Fruit fly (Drosophila melanogaster) whole organism, embryonic: ENCODE data around the gene CG17752.
A peak's percentile ranks its signal among the peaks of the same experiment; 100 is the strongest.

ENCODE experiments used
- Antp ChIP-seq: fragments of 200-800 bp; sonication (Bioruptor generic); optimal IDR thresholded peaks from 3 replicates; lab custom pipeline; 2016; ENCODE audit warnings: missing biosample characterization, missing genetic modification characterization
- Bdp1 ChIP-seq: fragments of 200-800 bp; sonication (Bioruptor generic); optimal IDR thresholded peaks from 3 replicates; lab custom pipeline; 2016; ENCODE audit warnings: missing biosample characterization, missing genetic modification characterization
- Bgb ChIP-seq: fragments of 200-800 bp; sonication (Bioruptor generic); IDR thresholded peaks from 2 replicates; pipeline ENCODE4 v1.3.6; 2022; ENCODE audit warnings: missing biosample characterization, missing genetic modification characterization; ENCODE audit not compliant: partially characterized antibody
- C15 ChIP-seq: fragments of 200-800 bp; sonication (Bioruptor generic); IDR thresholded peaks from 3 replicates; pipeline ENCODE4 v1.3.6; 2022; ENCODE audit warnings: missing biosample characterization, missing genetic modification characterization
- CG10321 ChIP-seq: fragments of 200-800 bp; sonication (Bioruptor generic); IDR thresholded peaks from 2 replicates; pipeline ENCODE4 v1.3.6; 2022; ENCODE audit warnings: missing biosample characterization, missing genetic modification characterization
- CG10654 ChIP-seq: fragments of 200-800 bp; sonication (Bioruptor generic); optimal IDR thresholded peaks from 2 replicates; lab custom pipeline; 2016; ENCODE audit warnings: missing biosample characterization, missing genetic modification characterization
- CG11695 ChIP-seq: fragments of 200-800 bp; sonication (Bioruptor generic); IDR thresholded peaks from 3 replicates; pipeline ENCODE4 v1.3.6; 2022; ENCODE audit warnings: missing biosample characterization, missing genetic modification characterization
- CG11696 ChIP-seq: fragments of 200-800 bp; sonication (Bioruptor generic); IDR thresholded peaks from 2 replicates; pipeline ENCODE4 v1.3.6; 2022; ENCODE audit warnings: missing biosample characterization, missing genetic modification characterization
- CG12155 ChIP-seq: fragments of 200-800 bp; sonication (Bioruptor generic); optimal IDR thresholded peaks from 3 replicates; lab custom pipeline; 2016; ENCODE audit warnings: missing biosample characterization, missing genetic modification characterization
- CG12942 ChIP-seq: fragments of 200-800 bp; sonication (Bioruptor generic); optimal IDR thresholded peaks from 3 replicates; lab custom pipeline; 2016; ENCODE audit warnings: missing biosample characterization, missing genetic modification characterization
- CG13775 ChIP-seq: fragments of 200-800 bp; sonication (Bioruptor generic); optimal IDR thresholded peaks from 3 replicates; lab custom pipeline; 2017; ENCODE audit warnings: missing biosample characterization, mild to moderate bottlenecking, missing genetic modification characterization
- CG14965 ChIP-seq: fragments of 200-800 bp; sonication (Bioruptor generic); optimal IDR thresholded peaks from 2 replicates; lab custom pipeline; 2016; ENCODE audit warnings: missing biosample characterization, missing genetic modification characterization, borderline replicate concordance
- CG1529 ChIP-seq: fragments of 200-800 bp; sonication (Bioruptor generic); optimal IDR thresholded peaks from 3 replicates; lab custom pipeline; 2018; ENCODE audit warnings: missing biosample characterization, missing genetic modification characterization
- CG15514 ChIP-seq: fragments of 200-800 bp; sonication (Bioruptor generic); optimal IDR thresholded peaks from 3 replicates; lab custom pipeline; 2017; ENCODE audit warnings: missing biosample characterization, missing genetic modification characterization, mild to moderate bottlenecking, moderate library complexity, missing genetic modification reagents
- CG1792 ChIP-seq: fragments of 200-800 bp; sonication (Bioruptor generic); optimal IDR thresholded peaks from 2 replicates; lab custom pipeline; 2016; ENCODE audit warnings: missing biosample characterization, missing genetic modification characterization
- CG18262 ChIP-seq: fragments of 200-800 bp; optimal IDR thresholded peaks from 3 replicates; lab custom pipeline; 2019; ENCODE audit warnings: missing biosample characterization, mild to moderate bottlenecking, missing genetic modification characterization, moderate library complexity
- CG18619 ChIP-seq: fragments of 200-800 bp; sonication (Bioruptor generic); optimal IDR thresholded peaks from 3 replicates; lab custom pipeline; 2017; ENCODE audit warnings: missing biosample characterization, mild to moderate bottlenecking, missing genetic modification characterization
- CG2199 ChIP-seq: fragments of 200-800 bp; sonication (Bioruptor generic); IDR thresholded peaks from 3 replicates; pipeline ENCODE4 v1.3.6; 2022; ENCODE audit warnings: missing biosample characterization, missing genetic modification characterization
- CG33557 ChIP-seq: fragments of 200-800 bp; sonication (Bioruptor generic); optimal IDR thresholded peaks from 2 replicates; lab custom pipeline; 2019; ENCODE audit warnings: missing biosample characterization, mild to moderate bottlenecking, missing genetic modification characterization, moderate library complexity
- CG42726 ChIP-seq: fragments of 200-800 bp; sonication (Bioruptor generic); IDR thresholded peaks from 2 replicates; pipeline ENCODE4 v1.3.6; 2022; ENCODE audit warnings: missing biosample characterization, missing genetic modification characterization; ENCODE audit not compliant: partially characterized antibody
- CG7271 ChIP-seq: fragments of 200-800 bp; sonication (Bioruptor generic); optimal IDR thresholded peaks from 2 replicates; lab custom pipeline; 2018; ENCODE audit warnings: missing biosample characterization, mild to moderate bottlenecking, missing genetic modification characterization, moderate library complexity
- CG7372 ChIP-seq: fragments of 200-800 bp; sonication (Bioruptor generic); IDR thresholded peaks from 2 replicates; pipeline ENCODE4 v1.3.6; 2022; ENCODE audit warnings: missing biosample characterization, missing genetic modification characterization
- CG8281 ChIP-seq: fragments of 200-800 bp; sonication (Bioruptor generic); optimal IDR thresholded peaks from 2 replicates; lab custom pipeline; 2018; ENCODE audit warnings: missing biosample characterization, mild to moderate bottlenecking, missing genetic modification characterization, moderate library complexity
- CG8765 ChIP-seq: fragments of 200-800 bp; sonication (Bioruptor generic); IDR thresholded peaks from 2 replicates; pipeline ENCODE4 v1.3.6; 2022; ENCODE audit warnings: missing biosample characterization, missing genetic modification characterization
- CG9932 ChIP-seq: fragments of 200-800 bp; sonication (Bioruptor generic); IDR thresholded peaks from 2 replicates; pipeline ENCODE4 v1.3.6; 2022; ENCODE audit warnings: missing biosample characterization, missing genetic modification characterization
- D19B ChIP-seq: fragments of 200-800 bp; sonication (Bioruptor generic); optimal IDR thresholded peaks from 2 replicates; lab custom pipeline; 2017; ENCODE audit warnings: missing biosample characterization, mild to moderate bottlenecking, missing genetic modification characterization
- Hr39 ChIP-seq: fragments of >200 bp; optimal IDR thresholded peaks from 2 replicates; lab custom pipeline; 2017
- Hr51 ChIP-seq, 2 experiments: fragments of 200-800 bp; sonication (Bioruptor generic); optimal IDR thresholded peaks; 2 replicates in 1 of 2; 3 replicates in 1 of 2; lab custom pipeline; 2016 to 2018; ENCODE audit warnings: missing biosample characterization in 2 of 2, missing genetic modification characterization in 2 of 2, mild to moderate bottlenecking in 1 of 2, moderate library complexity in 1 of 2
- Hsf ChIP-seq: fragments of 200-800 bp; sonication (Bioruptor generic); optimal IDR thresholded peaks from 3 replicates; lab custom pipeline; 2016; ENCODE audit warnings: missing biosample characterization, missing genetic modification characterization
- Med ChIP-seq: fragments of 200-800 bp; sonication (Bioruptor generic); peaks from one replicate; lab custom pipeline; 2016; ENCODE audit warnings: missing biosample characterization, missing genetic modification characterization, mild to moderate bottlenecking, inconsistent platforms, moderate library complexity
- NC2β ChIP-seq: fragments of 200-800 bp; sonication (Bioruptor generic); optimal IDR thresholded peaks from 2 replicates; lab custom pipeline; 2016; ENCODE audit warnings: missing biosample characterization, missing genetic modification characterization
- NFAT ChIP-seq: fragments of 200-800 bp; sonication (Bioruptor generic); IDR thresholded peaks from 2 replicates; pipeline ENCODE4 v1.3.6; 2022; ENCODE audit warnings: missing biosample characterization, missing genetic modification characterization
- Nf-YA ChIP-seq: fragments of 200-800 bp; sonication (Bioruptor generic); IDR thresholded peaks from 2 replicates; pipeline ENCODE4 v1.3.6; 2022; ENCODE audit warnings: missing biosample characterization, missing genetic modification characterization
- Taf1 ChIP-seq: fragments of 200-800 bp; sonication (Bioruptor generic); IDR thresholded peaks from 2 replicates; pipeline ENCODE4 v1.3.6; 2022; ENCODE audit warnings: missing biosample characterization, missing genetic modification characterization
- Xbp1 ChIP-seq: fragments of 200-800 bp; sonication (Bioruptor generic); optimal IDR thresholded peaks from 3 replicates; lab custom pipeline; 2016; ENCODE audit warnings: missing biosample characterization, mild to moderate bottlenecking, missing genetic modification characterization
- ap ChIP-seq: fragments of 200-800 bp; sonication (Bioruptor generic); IDR thresholded peaks from 2 replicates; pipeline ENCODE4 v1.3.6; 2022; ENCODE audit warnings: missing biosample characterization, missing genetic modification characterization
- chn ChIP-seq: fragments of 200-800 bp; sonication (Bioruptor generic); optimal IDR thresholded peaks from 2 replicates; lab custom pipeline; 2016; ENCODE audit warnings: missing biosample characterization, missing genetic modification characterization
- crol ChIP-seq: fragments of 200-800 bp; sonication (Bioruptor generic); IDR thresholded peaks from 2 replicates; pipeline ENCODE4 v1.3.6; 2022; ENCODE audit warnings: missing biosample characterization, missing genetic modification characterization
- fd64A ChIP-seq: fragments of 200-800 bp; sonication (Bioruptor generic); optimal IDR thresholded peaks from 3 replicates; lab custom pipeline; 2018; ENCODE audit warnings: missing biosample characterization, mild to moderate bottlenecking, missing genetic modification characterization
- fru ChIP-seq: fragments of >200 bp; optimal IDR thresholded peaks from 2 replicates; lab custom pipeline; 2017
- ftz-f1 ChIP-seq: fragments of 200-800 bp; sonication (Bioruptor generic); optimal IDR thresholded peaks from 2 replicates; lab custom pipeline; 2016; ENCODE audit warnings: missing biosample characterization, missing genetic modification characterization
- gcm ChIP-seq: fragments of 200-800 bp; sonication (Bioruptor generic); optimal IDR thresholded peaks from 2 replicates; lab custom pipeline; 2019; ENCODE audit warnings: missing biosample characterization, mild to moderate bottlenecking, missing genetic modification characterization, moderate library complexity
- grn ChIP-seq: fragments of 200-800 bp; sonication (Bioruptor generic); optimal IDR thresholded peaks from 3 replicates; lab custom pipeline; 2017; ENCODE audit warnings: missing biosample characterization, missing genetic modification characterization
- nerfin-2 ChIP-seq: fragments of 200-800 bp; sonication (Bioruptor generic); IDR thresholded peaks from 2 replicates; pipeline ENCODE4 v1.3.6; 2022; ENCODE audit warnings: missing biosample characterization, missing genetic modification characterization; ENCODE audit not compliant: partially characterized antibody
- onecut ChIP-seq: fragments of 200-800 bp; sonication (Bioruptor generic); IDR thresholded peaks from 2 replicates; pipeline ENCODE4 v1.3.6; 2022; ENCODE audit warnings: missing biosample characterization, missing genetic modification characterization
- p53 ChIP-seq: fragments of 200-800 bp; sonication (Bioruptor generic); optimal IDR thresholded peaks from 2 replicates; lab custom pipeline; 2016; ENCODE audit warnings: missing biosample characterization, missing genetic modification characterization
- pb ChIP-seq: fragments of 200-800 bp; sonication (Bioruptor generic); optimal IDR thresholded peaks from 3 replicates; lab custom pipeline; 2016; ENCODE audit warnings: missing biosample characterization, missing genetic modification characterization
- sens ChIP-seq: fragments of 200-800 bp; sonication (Bioruptor generic); peaks from one replicate; lab custom pipeline; 2016; ENCODE audit warnings: missing biosample characterization, missing genetic modification characterization
- slbo ChIP-seq: fragments of 200-800 bp; sonication (Bioruptor generic); IDR thresholded peaks from 2 replicates; pipeline ENCODE4 v1.3.6; 2022; ENCODE audit warnings: missing biosample characterization, missing genetic modification characterization
- sqz ChIP-seq: fragments of 200-800 bp; sonication (Bioruptor generic); optimal IDR thresholded peaks from 3 replicates; lab custom pipeline; 2018; ENCODE audit warnings: missing biosample characterization, mild to moderate bottlenecking, missing genetic modification characterization
- stwl ChIP-seq: fragments of 200-800 bp; sonication (Bioruptor generic); optimal IDR thresholded peaks from 3 replicates; lab custom pipeline; 2018; ENCODE audit warnings: missing biosample characterization, mild to moderate bottlenecking, missing genetic modification characterization, moderate library complexity
- usp ChIP-seq: fragments of >200 bp; optimal IDR thresholded peaks from 2 replicates; lab custom pipeline; 2017; ENCODE audit warnings: missing biosample characterization, missing genetic modification characterization

Gene CG17752

DNA sequence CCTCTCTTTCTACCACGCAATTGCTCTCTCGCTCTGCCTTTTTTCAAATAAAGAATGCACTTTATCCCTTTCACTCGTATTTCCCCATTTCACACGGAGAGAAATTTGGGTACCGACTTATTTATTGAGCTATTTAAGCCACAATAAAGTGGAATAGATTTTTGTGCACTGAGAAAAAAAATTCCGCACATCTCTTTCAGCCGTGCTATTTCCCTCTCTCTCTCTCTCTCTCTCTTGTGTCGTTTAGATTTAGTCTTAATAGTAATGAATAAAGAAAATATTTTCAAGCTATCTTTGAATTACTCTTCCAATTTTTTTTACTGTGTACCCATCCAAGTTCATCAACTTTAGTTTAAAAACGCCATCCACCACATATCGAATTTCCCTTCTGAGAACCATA is 13.6 kb downstream of the CG17752 start (continued):
- TF ChIP-seq CG7372 (GFP tag; lab: Robert Waterston, UW) (peak; percentile 17; the same call in 1 of the 2 replicates), CG14965 (no peak), crol (GFP tag; lab: Robert Waterston, UW) (no peak), chn (GFP tag; lab: Kevin White, UChicago) (peak; percentile 19), Med (GFP tag; lab: Kevin White, UChicago) (peak; percentile 96), Hr51 (GFP tag; optimal IDR thresholded peaks at IDR 0.05; lab: Kevin White, UChicago) (peak in 1 of 2 experiments; percentile 61), Taf1 (peak; percentile 30; the same call in 1 of the 2 replicates), sqz (no peak), CG8281 (tag; lab: Kevin White, UChicago) (no peak), CG1529 (GFP tag; lab: Kevin White, UChicago) (peak; percentile 21), CG11695 (GFP tag; lab: Robert Waterston, UW) (peak; percentile 68; the same call in 2 of the 3 replicates), Hr39 (lab: Kevin White, UChicago) (no peak), gcm (GFP tag; lab: Kevin White, UChicago) (no peak), Antp (GFP tag; lab: Kevin White, UChicago) (peak; percentile 43), D19B (GFP tag; lab: Kevin White, UChicago) (no peak), CG10654 (GFP tag; lab: Kevin White, UChicago) (peak; percentile 23), fd64A (GFP tag; lab: Kevin White, UChicago) (no peak), sens (GFP tag; lab: Kevin White, UChicago) (peak; percentile 91), pb (peak; percentile 54), CG11696 (GFP tag; lab: Robert Waterston, UW) (0 out of 2 replicates have a peak, but pooled peaks have one; percentile 49), Bgb (GFP tag; lab: Robert Waterston, UW) (no peak), CG9932 (GFP tag; lab: Robert Waterston, UW) (peak; percentile 54; the same call in 1 of the 2 replicates), C15 (GFP tag; lab: Robert Waterston, UW) (0 out of 3 replicates have a peak, but pooled peaks have one; percentile 51), CG10321 (peak; percentile 37; the same call in 1 of the 2 replicates), CG8765 (no peak), slbo (peak; percentile 69), Nf-YA (0 out of 2 replicates have a peak, but pooled peaks have one; percentile 36), CG18262 (peak; percentile 48), Hsf (GFP tag; lab: Kevin White, UChicago) (peak; percentile 65), ftz-f1 (GFP tag; lab: Kevin White, UChicago) (no peak), CG2199 (no peak), Bdp1 (GFP tag; lab: Kevin White, UChicago) (no peak), onecut (GFP tag; lab: Robert Waterston, UW) (peak; percentile 20; the same call in 1 of the 2 replicates), CG18619 (GFP tag; lab: Kevin White, UChicago) (no peak), CG12942 (peak; percentile 44), p53 (no peak), CG13775 (GFP tag; lab: Kevin White, UChicago) (no peak), CG15514 (peak; percentile 39), nerfin-2 (GFP tag; lab: Robert Waterston, UW) (no peak), CG42726 (GFP tag; lab: Robert Waterston, UW) (no peak), fru (lab: Kevin White, UChicago) (no peak), CG1792 (GFP tag; lab: Kevin White, UChicago) (peak; percentile 27), CG7271 (tag; lab: Kevin White, UChicago) (no peak), Xbp1 (GFP tag; lab: Kevin White, UChicago) (peak; percentile 55), NFAT (peak; percentile 59; the same call in 1 of the 2 replicates), CG33557 (GFP tag; lab: Kevin White, UChicago) (no peak), ap (GFP tag; lab: Robert Waterston, UW) (no peak), NC2β (GFP tag; lab: Kevin White, UChicago) (no peak), CG12155 (GFP tag; lab: Kevin White, UChicago) (peak; percentile 47), usp (GFP tag; lab: Kevin White, UChicago) (no peak), grn (GFP tag; lab: Kevin White, UChicago) (no peak), stwl (tag; lab: Kevin White, UChicago) (no peak)
